Worm (Caenorhabditis elegans): ENCODE data around the gene srt-35.
"Not testable (repeated sequence)": the region's sequence is repeated elsewhere in the genome, so short reads cannot be mapped to it uniquely, and the experiment has no call there.

srt-35 gene

DNA sequence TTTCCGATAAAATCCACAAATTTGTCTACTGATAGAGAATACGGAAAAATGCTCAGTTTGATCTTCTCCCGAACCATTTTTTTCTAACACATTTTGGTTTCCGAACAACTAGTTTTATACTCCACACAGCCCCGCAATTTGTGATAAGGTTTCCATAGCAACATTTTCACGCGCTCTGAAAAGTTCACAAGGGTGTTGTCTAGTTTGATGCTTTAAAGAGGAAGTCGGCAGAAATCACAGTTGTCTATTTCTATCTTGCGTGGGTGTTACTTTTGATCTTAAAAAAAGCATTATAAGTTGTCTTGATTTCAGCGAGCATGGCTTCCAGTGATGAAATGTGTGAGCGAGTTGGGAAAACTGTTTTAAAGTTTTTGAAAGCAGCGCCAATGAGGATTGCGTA lies 35.3 kb upstream of the srt-35 start, which contains the start of gene ZC132.3:
ZC132.3 (minus strand) TSS at position 101 of the 400 bp plus-strand sequence.
- TF ChIP-seq nhr-2 (tag; optimal IDR thresholded peaks at IDR 0.05): no peak
- TF ChIP-seq nhr-28 (tag; optimal IDR thresholded peaks at IDR 0.05): no peak
- no peak for TF ChIP-seq unc-62 (GFP tag; optimal IDR thresholded peaks at IDR 0.05)
- TF ChIP-seq lin-32 (GFP tag; optimal IDR thresholded peaks at IDR 0.05): no peak
- no peak for TF ChIP-seq M03D4.4 (tag; optimal IDR thresholded peaks at IDR 0.05)
- no peak for TF ChIP-seq elt-1 (tag; optimal IDR thresholded peaks at IDR 0.05; ENCODE audit: borderline replicate concordance, insufficient read depth)
- TF ChIP-seq ceh-43 (GFP tag; optimal IDR thresholded peaks at IDR 0.05): no peak
- TF ChIP-seq nhr-12 (tag; optimal IDR thresholded peaks at IDR 0.05): no peak
- TF ChIP-seq lin-13 (tag; optimal IDR thresholded peaks at IDR 0.05): no peak
- TF ChIP-seq ceh-39 (tag; optimal IDR thresholded peaks at IDR 0.05): no peak

DNA sequence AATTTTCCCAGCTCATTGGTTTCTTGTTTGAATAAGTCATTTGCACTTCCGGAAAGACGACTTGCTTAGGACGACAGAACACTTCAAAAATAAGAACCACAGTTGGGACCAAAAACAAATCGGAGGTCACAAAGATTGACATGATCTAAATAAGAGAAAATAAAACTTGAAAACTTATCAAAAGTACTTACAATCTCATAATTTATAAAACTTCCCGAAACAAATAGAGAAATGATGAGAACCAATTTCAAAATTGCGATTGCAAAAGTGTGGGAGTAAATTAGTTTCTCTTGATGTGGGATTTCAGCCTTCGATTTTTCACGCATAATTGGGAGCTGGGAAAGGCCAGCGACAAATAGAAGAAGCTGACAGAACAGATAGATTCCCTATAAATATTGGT lies 34.2 kb upstream of the srt-35 start, which contains the start of gene ZC132.11:
ZC132.11 (minus strand) TSS at position 101 of the 400 bp plus-strand sequence.
- TF ChIP-seq elt-3 (tag; optimal IDR thresholded peaks at IDR 0.05) (no peak), nhr-28 (tag; optimal IDR thresholded peaks at IDR 0.05) (no peak), blmp-1 (tag; optimal IDR thresholded peaks at IDR 0.05) (no peak), zip-8 (tag; optimal IDR thresholded peaks at IDR 0.05) (no peak), tbx-8 (GFP tag; optimal IDR thresholded peaks at IDR 0.05) (no peak), ceh-39 (tag; optimal IDR thresholded peaks at IDR 0.05) (no peak), nhr-2 (tag; optimal IDR thresholded peaks at IDR 0.05) (no peak), sptf-1 (tag; optimal IDR thresholded peaks at IDR 0.05) (no peak), sem-2 (GFP tag; optimal IDR thresholded peaks at IDR 0.05) (no peak), pha-4 (tag; optimal IDR thresholded peaks at IDR 0.05) (no peak), mab-5 (tag; optimal IDR thresholded peaks at IDR 0.05) (no peak), hlh-1 (tag; optimal IDR thresholded peaks at IDR 0.05) (no peak), flh-1 (GFP tag; optimal IDR thresholded peaks at IDR 0.05) (no peak), elt-1 (tag; optimal IDR thresholded peaks at IDR 0.05; ENCODE audit: borderline replicate concordance, insufficient read depth) (no peak), bed-3 (GFP tag; optimal IDR thresholded peaks at IDR 0.05) (no peak)

DNA sequence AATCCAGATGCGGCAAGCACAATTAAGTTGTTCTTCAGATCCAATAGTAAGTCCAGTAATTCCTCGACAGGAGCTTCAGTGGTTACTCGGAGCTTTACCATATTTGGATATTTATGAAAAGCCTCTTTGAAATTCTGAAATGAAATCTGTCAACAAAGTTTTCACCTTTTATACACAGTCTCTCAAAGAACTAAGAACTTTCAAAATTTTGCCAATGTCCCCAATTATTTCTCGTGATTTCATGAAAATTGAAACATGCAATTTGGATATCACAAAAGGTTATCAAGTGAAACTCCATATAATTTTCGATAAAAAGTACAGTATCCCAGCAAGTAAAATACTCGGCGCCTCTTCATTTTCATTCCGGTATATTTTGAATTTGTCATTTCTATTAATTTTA lies 31.5 kb upstream of the srt-35 start, which contains the start of gene F47D2.11:
F47D2.11 (minus strand) TSS at position 101 of the 400 bp plus-strand sequence.
- TF ChIP-seq pha-4 (tag; optimal IDR thresholded peaks at IDR 0.05) (no peak), nhr-28 (tag; optimal IDR thresholded peaks at IDR 0.05) (no peak), nhr-237 (tag; optimal IDR thresholded peaks at IDR 0.05) (no peak), unc-120 (tag; optimal IDR thresholded peaks at IDR 0.05; ENCODE audit: poor library complexity, severe bottlenecking) (no peak), sem-2 (GFP tag; optimal IDR thresholded peaks at IDR 0.05) (no peak), snpc-4 (tag; optimal IDR thresholded peaks at IDR 0.05) (no peak)

DNA sequence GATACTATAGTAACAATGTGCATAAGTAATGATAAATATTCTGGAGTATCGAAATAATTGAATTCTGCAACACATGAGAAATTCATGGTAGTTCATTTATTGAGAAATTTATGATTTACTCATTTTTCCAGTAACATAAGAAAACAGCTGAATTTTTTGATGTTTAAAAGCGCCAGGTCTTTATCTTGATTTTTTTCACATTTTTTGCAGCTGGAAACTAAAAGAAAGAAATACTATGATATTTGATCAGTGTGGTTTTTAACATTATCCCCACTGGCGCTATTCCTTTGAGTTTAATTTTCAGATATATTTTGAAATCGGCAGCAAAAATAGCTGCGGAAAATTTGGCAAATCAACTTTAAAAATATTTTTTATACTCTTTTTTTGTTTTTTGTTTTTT lies 29.0 kb upstream of the srt-35 start, which contains the start of gene srh-194:
srh-194 (minus strand) TSS at position 101 of the 400 bp plus-strand sequence.
- not testable (repeated sequence) for TF ChIP-seq cnd-1 (tag; optimal IDR thresholded peaks at IDR 0.05); ham-2 (GFP tag; optimal IDR thresholded peaks at IDR 0.05); nhr-12 (tag; optimal IDR thresholded peaks at IDR 0.05)

DNA sequence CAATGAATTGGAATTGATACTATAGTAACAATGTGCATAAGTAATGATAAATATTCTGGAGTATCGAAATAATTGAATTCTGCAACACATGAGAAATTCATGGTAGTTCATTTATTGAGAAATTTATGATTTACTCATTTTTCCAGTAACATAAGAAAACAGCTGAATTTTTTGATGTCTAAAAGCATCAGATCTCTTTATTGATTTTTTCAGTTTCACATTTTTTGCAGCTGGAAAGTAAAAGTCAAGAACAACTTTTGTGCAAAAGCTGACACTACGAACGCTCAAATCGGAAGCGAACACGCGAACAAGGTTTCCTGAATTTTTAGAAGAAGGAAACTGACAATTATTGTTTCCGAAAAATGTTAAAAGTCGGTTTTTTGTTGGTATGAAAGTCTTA lies 25.7 kb upstream of the srt-35 start, which contains the start of gene srh-193:
srh-193 (minus strand) TSS at position 101 of the 400 bp plus-strand sequence.
- TF ChIP-seq elt-1 (tag; optimal IDR thresholded peaks at IDR 0.05; ENCODE audit: borderline replicate concordance, insufficient read depth); M03D4.4 (tag; optimal IDR thresholded peaks at IDR 0.05); sptf-1 (tag; optimal IDR thresholded peaks at IDR 0.05): not testable (repeated sequence)

DNA sequence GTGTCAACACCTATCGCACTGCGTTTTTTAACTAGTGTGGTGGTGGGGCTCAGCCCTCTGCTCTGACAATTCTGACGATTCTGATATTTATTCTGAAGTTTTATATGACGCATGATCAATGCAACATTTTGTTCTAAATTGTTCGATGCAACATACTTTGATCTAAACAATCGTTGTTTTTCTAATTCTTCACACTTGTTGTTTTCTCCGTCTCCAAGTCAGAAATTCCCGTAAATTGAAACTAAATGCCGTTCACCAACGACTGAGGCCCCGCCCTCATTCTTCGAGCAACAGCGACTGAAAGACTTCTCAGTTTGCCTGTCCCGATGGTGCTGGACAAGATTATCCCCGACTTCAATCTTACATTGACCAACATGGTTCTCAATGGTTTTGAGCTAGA lies 20.3 kb upstream of the srt-35 start, which contains the start of gene srt-19:
srt-19 (plus strand) TSS at position 301 of the 400 bp plus-strand sequence.
- TF ChIP-seq lin-32 (GFP tag; optimal IDR thresholded peaks at IDR 0.05); ceh-83 (GFP tag; optimal IDR thresholded peaks at IDR 0.05); elt-3 (tag; optimal IDR thresholded peaks at IDR 0.05): not testable (repeated sequence)

DNA sequence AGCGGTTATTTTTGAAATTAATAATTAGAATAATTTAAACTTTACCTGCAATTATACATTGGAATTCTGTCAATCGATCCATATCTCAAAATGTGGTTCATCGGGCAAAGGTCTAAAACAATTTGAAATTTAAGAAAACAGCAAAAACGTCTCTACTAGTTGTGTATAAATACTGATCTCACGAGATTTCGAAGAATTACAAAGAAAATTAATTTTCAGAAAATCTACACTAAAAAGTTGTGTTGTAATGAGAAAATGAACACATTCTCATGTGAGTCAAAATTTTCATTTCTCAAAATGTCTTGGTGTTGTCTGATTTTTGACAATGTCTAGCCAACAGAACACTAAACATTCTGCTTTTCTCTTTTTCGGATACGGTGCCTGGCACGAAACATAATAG lies 17.3 kb upstream of the srt-35 start, which contains the start of gene srt-37:
srt-37 (minus strand) TSS at position 101 of the 400 bp plus-strand sequence.
- not testable (repeated sequence) for TF ChIP-seq lin-32 (GFP tag; optimal IDR thresholded peaks at IDR 0.05); ceh-83 (GFP tag; optimal IDR thresholded peaks at IDR 0.05); ztf-11 (tag; optimal IDR thresholded peaks at IDR 0.05)
